Worm (Caenorhabditis elegans) whole organism, late embryonic: Measurements from ENCODE around the gene cyp-13B1.

Experiments used
- F13H6.1 ChIP-seq: sonication (generic microtip); optimal IDR thresholded peaks from 2 replicates; lab custom pipeline; 2016; ENCODE audit warnings: missing genetic modification characterization, missing compliant biosample characterization
- T23F11.4 ChIP-seq: fragments of 200-800 bp; sonication (Bioruptor generic); optimal IDR thresholded peaks from 2 replicates; lab custom pipeline; 2018; ENCODE audit warnings: mild to moderate bottlenecking, missing genetic modification characterization, missing compliant biosample characterization
- ama-1 ChIP-seq: fragments of 150-350 bp; optimal IDR thresholded peaks from 2 replicates; lab custom pipeline; 2014
- ceh-18 ChIP-seq: sonication (generic microtip); optimal IDR thresholded peaks from 2 replicates; lab custom pipeline; 2016; ENCODE audit warnings: missing genetic modification characterization, missing compliant biosample characterization
- ceh-34 ChIP-seq: sonication (generic microtip); optimal IDR thresholded peaks from 2 replicates; lab custom pipeline; 2016; ENCODE audit warnings: mild to moderate bottlenecking, missing genetic modification characterization, missing compliant biosample characterization
- ceh-48 ChIP-seq: sonication (generic microtip); optimal IDR thresholded peaks from 2 replicates; lab custom pipeline; 2016; ENCODE audit warnings: missing genetic modification characterization, inconsistent platforms, missing compliant biosample characterization
- che-1 ChIP-seq: sonication (generic microtip); optimal IDR thresholded peaks from 2 replicates; lab custom pipeline; 2016; ENCODE audit warnings: mild to moderate bottlenecking, missing genetic modification characterization, missing compliant biosample characterization
- pqm-1 ChIP-seq: sonication (generic microtip); optimal IDR thresholded peaks from 2 replicates; lab custom pipeline; 2016; ENCODE audit warnings: missing genetic modification characterization, missing compliant biosample characterization
- rnt-1 ChIP-seq: sonication (generic microtip); optimal IDR thresholded peaks from 2 replicates; lab custom pipeline; 2016; ENCODE audit warnings: missing genetic modification characterization, missing compliant biosample characterization
- tbx-2 ChIP-seq: sonication (generic microtip); optimal IDR thresholded peaks from 2 replicates; lab custom pipeline; 2016; ENCODE audit warnings: missing genetic modification characterization, missing compliant biosample characterization
- unc-42 ChIP-seq: sonication (generic microtip); optimal IDR thresholded peaks from 2 replicates; lab custom pipeline; 2016; ENCODE audit warnings: missing genotype, missing genetic modification characterization, missing compliant biosample characterization
- unc-55 ChIP-seq: sonication (generic microtip); optimal IDR thresholded peaks from 2 replicates; lab custom pipeline; 2017; ENCODE audit warnings: missing biosample characterization, missing genetic modification reagents, missing genetic modification characterization

DNA sequence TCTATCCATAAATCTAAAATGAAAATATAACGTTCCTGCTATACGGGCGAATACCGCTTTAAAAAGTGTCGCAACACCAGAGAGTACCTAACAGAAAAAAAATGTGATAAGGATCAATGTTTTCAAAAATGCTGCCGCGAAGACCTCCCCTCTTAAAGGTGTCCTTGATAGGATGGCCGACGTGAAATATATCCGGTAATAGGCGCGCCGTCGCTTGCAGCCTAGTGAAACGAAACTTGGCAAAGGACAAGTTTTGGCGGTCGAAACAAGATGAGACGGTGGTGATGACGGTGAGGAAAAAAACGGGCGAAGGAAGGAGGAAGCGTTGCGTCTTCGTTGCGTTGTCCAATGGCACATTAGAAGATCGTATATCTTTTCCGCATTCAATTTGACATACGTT is 20.6 kb downstream of the cyp-13B1 start:
- no peak for TF ChIP-seq unc-42 (tag; lab: Kevin White, UChicago)
- TF ChIP-seq ama-1, result no peak
- TF ChIP-seq unc-55 (GFP tag; lab: Kevin White, UChicago), result no peak
- no peak for TF ChIP-seq rnt-1 (tag; lab: Kevin White, UChicago)
- no peak for TF ChIP-seq ceh-48 (tag; lab: Kevin White, UChicago)
- TF ChIP-seq ceh-18 (tag; lab: Kevin White, UChicago), result no peak
- no peak for TF ChIP-seq ceh-34
- TF ChIP-seq T23F11.4, result no peak
- no peak for TF ChIP-seq pqm-1
- TF ChIP-seq che-1, result no peak
- no peak for TF ChIP-seq F13H6.1 (tag; lab: Kevin White, UChicago)
- TF ChIP-seq tbx-2, result no peak
